Fruit fly (Drosophila melanogaster) whole organism: ENCODE data around the gene Naxd.

Source experiments
- pan ChIP-seq: fragments of >200 bp; optimal IDR thresholded peaks from 2 replicates; lab custom pipeline; 2017
- psq ChIP-seq: fragments of >200 bp; optimal IDR thresholded peaks from 2 replicates; lab custom pipeline; 2017

DNA sequence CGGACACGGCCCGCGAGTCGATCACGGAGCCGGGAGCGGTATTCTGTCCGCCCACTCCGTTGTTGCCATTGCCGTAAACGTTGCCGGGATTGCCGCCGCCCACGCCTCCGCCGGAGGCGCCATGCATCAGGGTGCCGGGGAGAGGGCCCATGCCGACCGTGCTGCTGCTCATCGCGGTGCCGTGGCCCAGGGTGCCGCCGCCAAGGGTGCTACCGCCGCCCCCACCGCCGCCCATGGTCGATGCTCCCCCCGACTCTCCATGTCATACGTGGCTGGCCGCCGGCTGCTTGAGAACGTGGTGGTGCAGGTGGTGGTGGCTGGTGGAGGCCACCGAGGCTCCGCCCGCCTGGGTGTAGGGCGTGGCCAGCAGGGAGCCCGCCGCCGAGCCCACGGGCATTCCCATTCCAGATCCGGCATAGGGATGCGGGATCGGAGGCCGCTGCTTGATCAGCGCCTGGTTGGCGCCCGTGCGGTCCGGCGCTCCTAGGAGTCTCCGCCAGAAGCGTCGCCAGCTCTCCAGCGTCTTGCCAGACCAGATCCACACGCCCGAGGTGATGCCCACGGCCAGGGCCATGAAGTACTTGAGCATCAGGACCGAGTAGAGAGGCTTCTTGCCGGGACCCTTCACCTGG lies 46.5 kb upstream of the Naxd start:
- TF ChIP-seq pan (no peak), psq (lab: Kevin White, UChicago) (no peak)
